Worm (Caenorhabditis elegans) whole organism, late embryonic: Measurements from ENCODE around the gene clec-71.

ENCODE experiments used
- ama-1 ChIP-seq: fragments of 150-350 bp; optimal IDR thresholded peaks from 2 replicates; lab custom pipeline; 2014
- ceh-48 ChIP-seq: sonication (generic microtip); optimal IDR thresholded peaks from 2 replicates; lab custom pipeline; 2016; ENCODE audit warnings: missing genetic modification characterization, inconsistent platforms, missing compliant biosample characterization
- madf-2 ChIP-seq: sonication (generic microtip); optimal IDR thresholded peaks from 2 replicates; lab custom pipeline; 2017; ENCODE audit warnings: missing genetic modification characterization, missing compliant biosample characterization
- nhr-11 ChIP-seq: fragments of 150-350 bp; optimal IDR thresholded peaks from 2 replicates; lab custom pipeline; 2014; ENCODE audit warnings: missing biosample characterization, missing genetic modification characterization
- ref-2 ChIP-seq: sonication (generic microtip); optimal IDR thresholded peaks from 2 replicates; lab custom pipeline; 2016; ENCODE audit warnings: missing genetic modification characterization, missing compliant biosample characterization
- unc-86 ChIP-seq: sonication (generic microtip); optimal IDR thresholded peaks from 2 replicates; lab custom pipeline; 2016; ENCODE audit warnings: missing genetic modification characterization, missing compliant biosample characterization

- TF ChIP-seq ref-2 (tag; lab: Kevin White, UChicago) (no peak), ceh-48 (tag; lab: Kevin White, UChicago) (no peak), nhr-11 (tag; lab: Kevin White, UChicago) (no peak), unc-86 (tag; lab: Kevin White, UChicago) (no peak), madf-2 (tag; lab: Kevin White, UChicago) (no peak), ama-1 (lab: Kevin White, UChicago) (no peak)
Observed at ce11 chrIV:3943003-3943402, 5.7 kb downstream of the clec-71 start, which contains the start of gene Y46C8AL.11.
